Worm (Caenorhabditis elegans): ENCODE measurements around the gene col-37.
A peak's percentile ranks its signal among the peaks of the same experiment; 100 is the strongest.

Gene col-37

DNA sequence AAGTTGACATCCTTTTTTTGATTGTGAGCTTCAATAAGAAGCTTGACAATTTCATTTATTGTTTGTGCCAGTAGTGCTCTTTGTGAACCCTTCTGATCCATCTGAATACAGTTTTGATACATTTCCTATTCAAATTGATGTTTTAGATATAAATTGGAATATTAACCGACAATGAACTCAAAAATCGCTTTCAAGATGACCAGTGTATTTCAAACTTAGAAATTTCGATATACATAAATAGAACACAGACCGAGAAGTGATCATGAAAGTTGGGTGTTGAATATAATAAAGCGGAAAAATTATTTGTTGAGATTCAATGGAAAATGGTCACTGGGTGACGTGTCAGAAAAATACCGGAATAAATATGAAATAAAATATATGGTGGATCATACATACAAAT is 13.8 kb upstream of the col-37 start, which contains the start of gene elpc-3:
Gene elpc-3, minus strand, starts transcription at position 101 of the 400 bp plus-strand sequence.
- no peak for TF ChIP-seq ceh-82 (tag; optimal IDR thresholded peaks at IDR 0.05)
- TF ChIP-seq nhr-129 (tag; optimal IDR thresholded peaks at IDR 0.05) = no peak
- no peak for TF ChIP-seq peb-1 (tag; optimal IDR thresholded peaks at IDR 0.05)
- TF ChIP-seq lsy-2 (tag; optimal IDR thresholded peaks at IDR 0.05) = no peak

DNA sequence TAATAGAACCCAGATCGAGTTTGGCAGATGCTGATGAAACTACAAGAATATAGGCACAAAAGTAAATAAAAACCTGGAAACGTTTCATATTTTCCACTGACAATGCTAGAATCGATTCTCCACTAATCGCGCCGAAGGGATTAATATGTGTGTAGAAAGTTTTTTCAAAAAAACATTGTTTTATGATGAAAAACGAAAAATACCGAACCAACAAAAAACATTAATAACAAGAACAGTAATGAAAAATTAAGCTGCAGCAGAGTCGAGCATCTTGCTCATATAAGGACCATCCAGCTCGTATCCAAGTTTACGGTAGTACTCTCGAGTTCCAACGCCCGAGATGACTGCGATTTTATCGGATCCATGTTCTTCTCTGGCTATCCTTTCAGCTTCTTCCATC is 11.8 kb upstream of the col-37 start, which contains the start of gene clec-224:
Gene clec-224, minus strand, starts transcription at position 101 of the 400 bp plus-strand sequence.
- TF ChIP-seq snpc-4 (tag; optimal IDR thresholded peaks at IDR 0.05) (no peak), ceh-16 (tag; optimal IDR thresholded peaks at IDR 0.05) (no peak), ztf-4 (tag; optimal IDR thresholded peaks at IDR 0.05) (no peak), nhr-25 (tag; optimal IDR thresholded peaks at IDR 0.05) (no peak), ama-1 (optimal IDR thresholded peaks at IDR 0.05) (no peak)

DNA sequence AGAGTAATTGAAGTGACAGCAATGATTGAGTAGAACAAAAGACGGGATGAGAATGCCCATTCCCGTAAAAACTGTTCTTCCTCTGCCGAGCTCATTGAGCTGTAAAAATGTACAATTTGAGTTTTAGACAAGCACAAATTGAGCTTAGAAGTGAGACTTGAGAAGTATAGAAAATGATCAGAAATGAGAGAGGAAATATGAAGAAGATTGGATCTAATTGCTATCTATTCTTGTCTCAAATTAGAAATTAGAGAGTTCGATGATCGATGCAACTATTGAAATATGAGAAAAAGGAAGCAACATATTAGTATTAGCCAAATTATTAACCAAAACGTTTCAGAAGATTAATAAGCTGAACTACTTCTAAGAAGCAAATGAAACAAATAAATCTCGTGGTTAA is 2.6 kb upstream of the col-37 start, which contains the start of gene ZK863.1:
Gene ZK863.1, minus strand, starts transcription at position 101 of the 400 bp plus-strand sequence.
- TF ChIP-seq nhr-12 (tag; optimal IDR thresholded peaks at IDR 0.05) = no peak
- TF ChIP-seq nhr-6 (tag; optimal IDR thresholded peaks at IDR 0.05) = no peak
- TF ChIP-seq sem-4 (tag; optimal IDR thresholded peaks at IDR 0.05) = no peak
- no peak for TF ChIP-seq skn-1 (tag; optimal IDR thresholded peaks at IDR 0.05)
- no peak for TF ChIP-seq mdl-1 (tag; optimal IDR thresholded peaks at IDR 0.05)
- TF ChIP-seq unc-62 (GFP tag; optimal IDR thresholded peaks at IDR 0.05) = no peak
- TF ChIP-seq nhr-237 (tag; optimal IDR thresholded peaks at IDR 0.05) = no peak
- TF ChIP-seq dmd-4 (tag; optimal IDR thresholded peaks at IDR 0.05) = no peak
- no peak for TF ChIP-seq elt-3 (tag; optimal IDR thresholded peaks at IDR 0.05)
- no peak for TF ChIP-seq nhr-11 (tag; optimal IDR thresholded peaks at IDR 0.05)
- TF ChIP-seq F13H6.1 (tag; optimal IDR thresholded peaks at IDR 0.05) = no peak
- no peak for TF ChIP-seq C34F6.9 (tag; optimal IDR thresholded peaks at IDR 0.05)

DNA sequence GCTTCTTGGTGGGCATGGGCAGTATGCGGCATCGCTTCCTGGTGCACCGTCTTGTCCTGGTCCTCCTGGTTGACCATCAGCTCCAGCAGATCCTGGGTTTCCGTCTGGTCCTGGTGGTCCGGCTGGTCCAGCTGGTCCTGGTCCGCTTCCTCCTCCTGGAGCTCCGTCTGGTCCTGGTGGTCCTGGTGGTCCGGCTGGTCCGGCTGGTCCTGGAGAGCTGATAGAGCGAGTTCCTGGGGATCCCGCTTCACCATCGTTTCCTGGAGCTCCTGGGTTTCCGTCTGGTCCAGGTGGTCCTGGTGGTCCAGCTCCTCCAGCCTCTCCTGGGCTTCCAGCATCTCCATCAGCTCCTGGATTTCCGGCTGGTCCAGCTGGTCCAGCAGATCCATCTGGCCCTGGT is 522 bp downstream of the col-37 start:
- TF ChIP-seq sem-4 (tag; optimal IDR thresholded peaks at IDR 0.05) = no peak

DNA sequence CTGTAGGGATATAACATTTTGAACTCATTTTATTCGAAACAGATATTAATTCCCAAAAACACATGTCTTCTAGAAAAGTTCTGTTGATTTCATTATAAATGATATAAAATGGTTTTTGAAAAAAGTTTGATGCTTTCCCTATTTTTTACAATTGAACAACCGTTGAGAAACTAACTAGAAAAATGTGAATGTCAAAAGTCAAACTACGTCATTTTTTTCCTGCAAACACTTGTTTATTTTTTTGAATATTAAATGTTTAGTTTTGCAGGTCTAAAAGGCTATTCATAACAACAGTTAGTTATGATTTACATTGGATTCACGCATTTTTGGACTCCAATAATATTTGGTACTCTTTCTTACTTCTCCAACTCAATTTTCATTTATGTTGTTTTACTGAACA is 4.6 kb downstream of the col-37 start, which contains the start of gene srj-4:
Gene srj-4, plus strand, starts transcription at position 301 of the 400 bp plus-strand sequence.
- TF ChIP-seq gmeb-1 (tag; optimal IDR thresholded peaks at IDR 0.05) (no peak), nhr-12 (tag; optimal IDR thresholded peaks at IDR 0.05) (no peak), nhr-10 (tag; optimal IDR thresholded peaks at IDR 0.05) (no peak), C34F6.9 (tag; optimal IDR thresholded peaks at IDR 0.05) (no peak), ceh-16 (tag; optimal IDR thresholded peaks at IDR 0.05) (no peak), nhr-129 (tag; optimal IDR thresholded peaks at IDR 0.05) (no peak), crh-2 (tag; optimal IDR thresholded peaks at IDR 0.05) (no peak), ztf-4 (tag; optimal IDR thresholded peaks at IDR 0.05) (no peak), lsy-2 (tag; optimal IDR thresholded peaks at IDR 0.05) (no peak), nhr-237 (tag; optimal IDR thresholded peaks at IDR 0.05) (no peak), R02D3.7 (tag; optimal IDR thresholded peaks at IDR 0.05) (no peak), Y55F3AM.14 (GFP tag; optimal IDR thresholded peaks at IDR 0.05) (no peak), ama-1 (optimal IDR thresholded peaks at IDR 0.05) (no peak)

DNA sequence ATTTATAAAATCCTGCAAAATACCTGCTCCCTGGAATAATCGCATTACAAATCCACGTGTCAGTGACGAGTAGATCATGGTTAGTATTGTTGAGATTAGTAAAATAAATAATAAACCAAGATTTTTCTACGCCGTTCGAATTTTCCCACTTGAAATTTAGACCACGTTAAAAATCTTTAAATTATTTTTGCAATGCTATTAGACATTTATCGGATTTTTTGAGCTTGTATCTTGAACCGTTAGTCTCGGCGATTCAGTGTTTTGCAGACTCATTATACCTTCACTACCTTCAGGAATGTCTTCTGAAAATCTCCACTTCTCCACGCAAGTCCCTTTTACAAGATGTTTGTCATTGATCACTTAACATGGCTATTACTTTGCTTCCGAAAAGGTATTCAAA is 5.3 kb downstream of the col-37 start, which contains the start of gene C27A7.5:
Gene C27A7.5, minus strand, starts transcription at position 101 of the 400 bp plus-strand sequence.
- no peak for TF ChIP-seq C34F6.9 (tag; optimal IDR thresholded peaks at IDR 0.05)
- no peak for TF ChIP-seq unc-62 (GFP tag; optimal IDR thresholded peaks at IDR 0.05)
- TF ChIP-seq ceh-82 (tag; optimal IDR thresholded peaks at IDR 0.05) = no peak
- no peak for TF ChIP-seq ztf-11 (tag; optimal IDR thresholded peaks at IDR 0.05)
- TF ChIP-seq peb-1 (tag; optimal IDR thresholded peaks at IDR 0.05) = no peak

DNA sequence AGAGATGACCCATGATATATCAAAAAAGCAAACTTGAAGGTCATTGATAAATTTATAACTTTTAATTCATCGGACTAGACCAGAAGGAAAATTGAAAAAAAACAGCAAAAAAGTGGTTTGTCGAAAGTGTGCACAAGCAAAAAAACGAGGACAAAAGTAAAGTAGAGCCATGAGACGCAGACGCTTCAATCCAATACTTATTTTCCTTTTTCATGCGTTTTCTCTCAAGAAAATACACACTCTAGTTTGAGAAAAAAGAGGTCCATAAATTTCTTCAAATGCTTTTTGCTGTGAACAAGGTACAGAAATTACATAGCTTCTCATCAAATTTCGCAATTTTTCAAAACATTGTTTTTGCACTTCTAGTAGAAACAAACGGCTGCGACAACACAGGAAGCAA is 6.4 kb downstream of the col-37 start:
- TF ChIP-seq C34F6.9 (tag; optimal IDR thresholded peaks at IDR 0.05) (peak; percentile 56), unc-55 (GFP tag; optimal IDR thresholded peaks at IDR 0.05) (peak; percentile 79), nhr-11 (tag; optimal IDR thresholded peaks at IDR 0.05) (no peak), zag-1 (tag; optimal IDR thresholded peaks at IDR 0.05) (no peak)

DNA sequence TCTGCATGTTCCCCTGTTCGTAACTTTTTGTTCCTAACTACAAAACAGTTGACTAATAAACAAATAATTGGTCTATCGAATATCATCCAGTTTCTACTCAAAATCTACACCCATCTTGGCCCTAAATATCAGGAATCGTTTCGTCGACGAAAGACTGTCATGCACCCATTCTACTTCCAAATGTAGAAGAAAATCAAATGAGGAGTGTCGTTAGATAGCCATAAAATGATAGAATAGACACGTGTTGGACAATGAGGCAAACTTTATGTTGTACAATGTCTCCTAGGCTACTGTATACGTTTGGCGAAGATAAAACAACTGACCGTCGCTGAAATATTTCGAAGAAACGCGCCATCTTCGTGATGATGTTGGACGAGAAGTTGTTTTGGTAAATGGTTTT is 7.6 kb downstream of the col-37 start:
- TF ChIP-seq dmd-4 (tag; optimal IDR thresholded peaks at IDR 0.05) = no peak
- no peak for TF ChIP-seq elt-1 (tag; optimal IDR thresholded peaks at IDR 0.05)
- TF ChIP-seq elt-3 (tag; optimal IDR thresholded peaks at IDR 0.05) = no peak
- TF ChIP-seq Y55F3AM.14 (GFP tag; optimal IDR thresholded peaks at IDR 0.05) = no peak
- TF ChIP-seq sma-3 (GFP tag; optimal IDR thresholded peaks at IDR 0.05) = no peak
